Fruit fly (Drosophila melanogaster): Measurements from ENCODE around the gene aay.
A peak's percentile ranks its signal among the peaks of the same experiment; 100 is the strongest.

Gene aay

dm6 chr3L:9377198-9378035, 45.6 kb upstream of the aay start, which contains the start of gene Hsp26 (continued):
- TF ChIP-seq vvl (GFP tag; IDR thresholded peaks at IDR 0.05): peak; percentile 96
- TF ChIP-seq pan (optimal IDR thresholded peaks at IDR 0.05): no peak
- TF ChIP-seq pan (GFP tag; optimal IDR thresholded peaks at IDR 0.05 in 1 of 2, IDR thresholded peaks at IDR 0.05 in 1 of 2): peak in 1 of 2 experiments; percentile 89
- TF ChIP-seq pita (GFP tag; optimal IDR thresholded peaks at IDR 0.05): no peak
- TF ChIP-seq grn (GFP tag; optimal IDR thresholded peaks at IDR 0.05): peak; percentile 18
- TF ChIP-seq CG13424 (tag; optimal IDR thresholded peaks at IDR 0.05): peak; percentile 87
- TF ChIP-seq fd102C (GFP tag; optimal IDR thresholded peaks at IDR 0.05): peak; percentile 27
- peak; percentile 90 for TF ChIP-seq Sox102F (GFP tag; optimal IDR thresholded peaks at IDR 0.05)
- TF ChIP-seq gce (GFP tag; IDR thresholded peaks at IDR 0.05): peak; percentile 83; the same call in 2 of the 3 replicates
- no peak for TF ChIP-seq Dref (GFP tag; IDR thresholded peaks at IDR 0.05)
- TF ChIP-seq Deaf1 (tag; optimal IDR thresholded peaks at IDR 0.05): peak; percentile 71
- no peak for TF ChIP-seq CG10565 (GFP tag; optimal IDR thresholded peaks at IDR 0.05)
- TF ChIP-seq CG9215 (GFP tag; IDR thresholded peaks at IDR 0.05): no peak
- TF ChIP-seq ERR (GFP tag; optimal IDR thresholded peaks at IDR 0.05): peak; percentile 42
- TF ChIP-seq CG8944 (GFP tag; optimal IDR thresholded peaks at IDR 0.05): peak; percentile 82
- TF ChIP-seq Aef1 (GFP tag; IDR thresholded peaks at IDR 0.05): peak; percentile 77
- TF ChIP-seq croc (GFP tag; conservative IDR thresholded peaks at IDR 0.05): peak; percentile 55; the same call in 2 of the 3 replicates
- peak; percentile 44 for TF ChIP-seq CG4617 (GFP tag; optimal IDR thresholded peaks at IDR 0.05; ENCODE audit: borderline replicate concordance)
- TF ChIP-seq Vsx1 (GFP tag; optimal IDR thresholded peaks at IDR 0.05): peak; percentile 53
- peak; percentile 90 for TF ChIP-seq CG12391 (tag; optimal IDR thresholded peaks at IDR 0.05)
- TF ChIP-seq Sry-δ (GFP tag; optimal IDR thresholded peaks at IDR 0.05): peak; percentile 24
- TF ChIP-seq Sry-β (GFP tag; optimal IDR thresholded peaks at IDR 0.05): no peak
- TF ChIP-seq E2f1 (GFP tag; IDR thresholded peaks at IDR 0.05): peak; percentile 86
- peak; percentile 52 for TF ChIP-seq MTF-1 (GFP tag; optimal IDR thresholded peaks at IDR 0.05; ENCODE audit: borderline replicate concordance)
- TF ChIP-seq jing (GFP tag; optimal IDR thresholded peaks at IDR 0.05): peak; percentile 57
- peak; percentile 86 for TF ChIP-seq CG32767 (GFP tag; IDR thresholded peaks at IDR 0.05)
- peak; percentile 8 to 31 for TF ChIP-seq crp (GFP tag; optimal IDR thresholded peaks at IDR 0.05)
- TF ChIP-seq CG2120 (GFP tag; optimal IDR thresholded peaks at IDR 0.05): peak; percentile 92
- TF ChIP-seq Drgx (GFP tag; IDR thresholded peaks at IDR 0.05): peak; percentile 96
- TF ChIP-seq C15 (GFP tag; IDR thresholded peaks at IDR 0.05): peak; percentile 54; the same call in 1 of the 3 replicates
- TF ChIP-seq CG1647 (GFP tag; optimal IDR thresholded peaks at IDR 0.05): peak; percentile 58
- TF ChIP-seq CG1602 (GFP tag; optimal IDR thresholded peaks at IDR 0.05): peak; percentile 80
- TF ChIP-seq cad (GFP tag; optimal IDR thresholded peaks at IDR 0.05): no peak
- peak; percentile 87 for TF ChIP-seq dysf (GFP tag; IDR thresholded peaks at IDR 0.05)
- peak; percentile 85 for TF ChIP-seq CG17385 (GFP tag; optimal IDR thresholded peaks at IDR 0.05)
- no peak for TF ChIP-seq toy (GFP tag; IDR thresholded peaks at IDR 0.05)
- TF ChIP-seq tgo (GFP tag; IDR thresholded peaks at IDR 0.05): peak; percentile 82
- peak; percentile 67 for TF ChIP-seq CG4820 (GFP tag; optimal IDR thresholded peaks at IDR 0.05)
- peak; percentile 98 for TF ChIP-seq Med (GFP tag)
- TF ChIP-seq CG11247 (GFP tag; IDR thresholded peaks at IDR 0.05): peak; percentile 62
- TF ChIP-seq ci (GFP tag; IDR thresholded peaks at IDR 0.05): peak; percentile 96
- TF ChIP-seq CG9437 (GFP tag; optimal IDR thresholded peaks at IDR 0.05): peak; percentile 74
- peak; percentile 82 for TF ChIP-seq HLH54F (GFP tag; optimal IDR thresholded peaks at IDR 0.05)
- peak; percentile 24; the same call in 1 of the 2 replicates for TF ChIP-seq CG10321 (GFP tag; IDR thresholded peaks at IDR 0.05)
- TF ChIP-seq mam (GFP tag; optimal IDR thresholded peaks at IDR 0.05): peak; percentile 85
- TF ChIP-seq dm (GFP tag; optimal IDR thresholded peaks at IDR 0.05): peak; percentile 64
- TF ChIP-seq dan (GFP tag; IDR thresholded peaks at IDR 0.05): no peak
- no peak for TF ChIP-seq sc (optimal IDR thresholded peaks at IDR 0.05)
- peak; percentile 72 for TF ChIP-seq sc (GFP tag; optimal IDR thresholded peaks at IDR 0.05)
- TF ChIP-seq CG17359 (tag; optimal IDR thresholded peaks at IDR 0.05): peak; percentile 86

Measured in whole organism, embryonic.